Fruit fly (Drosophila melanogaster): Measurements from ENCODE around the gene CG15025.

The CG15025 gene

dm6 chr3R:19460409-19461217 lies 30.3 kb downstream of the CG15025 start, which contains the start of gene Dys (continued):
- TF ChIP-seq pnt (GFP tag; optimal IDR thresholded peaks at IDR 0.05) (peak; percentile 80), Meics (GFP tag; optimal IDR thresholded peaks at IDR 0.05) (peak; percentile 89), Poxn (GFP tag; IDR thresholded peaks at IDR 0.05) (peak; percentile 53; the same call in 1 of the 2 replicates), CG13296 (GFP tag; optimal IDR thresholded peaks at IDR 0.05) (peak; percentile 73), CG9727 (GFP tag; optimal IDR thresholded peaks at IDR 0.05) (peak; percentile 86), lov (optimal IDR thresholded peaks at IDR 0.05) (no peak), lov (GFP tag; IDR thresholded peaks at IDR 0.05) (no peak), CG17186 (GFP tag; optimal IDR thresholded peaks at IDR 0.05) (no peak), Sox102F (GFP tag; optimal IDR thresholded peaks at IDR 0.05) (peak; percentile 92), ham (GFP tag; IDR thresholded peaks at IDR 0.05) (peak; percentile 72; the same call in 1 of the 2 replicates), bab2 (GFP tag; optimal IDR thresholded peaks at IDR 0.05) (peak; percentile 86), CG18599 (GFP tag; optimal IDR thresholded peaks at IDR 0.05) (peak; percentile 94), org-1 (GFP tag; optimal IDR thresholded peaks at IDR 0.05) (peak; percentile 79), Ptx1 (GFP tag; IDR thresholded peaks at IDR 0.05) (peak; percentile 88), abd-A (tag; optimal IDR thresholded peaks at IDR 0.05) (no peak), sima (GFP tag; optimal IDR thresholded peaks at IDR 0.05) (peak; percentile 60), NC2α (GFP tag; optimal IDR thresholded peaks at IDR 0.05) (peak; percentile 41), Mrtf (GFP tag; IDR thresholded peaks at IDR 0.05) (peak; percentile 71; the same call in 1 of the 3 replicates), CG12391 (tag; optimal IDR thresholded peaks at IDR 0.05) (peak; percentile 87), CG14441 (GFP tag; IDR thresholded peaks at IDR 0.05) (peak; percentile 88), HLH3B (GFP tag; IDR thresholded peaks at IDR 0.05) (peak; percentile 89; the same call in 1 of the 2 replicates), CG13775 (GFP tag; optimal IDR thresholded peaks at IDR 0.05) (peak; percentile 79), CG8478 (optimal IDR thresholded peaks at IDR 0.05) (no peak), Bteb2 (GFP tag; optimal IDR thresholded peaks at IDR 0.05) (peak; percentile 77), Awh (GFP tag; IDR thresholded peaks at IDR 0.05) (peak; percentile 72; the same call in 1 of the 2 replicates), ERR (GFP tag; optimal IDR thresholded peaks at IDR 0.05) (peak; percentile 70), CG5245 (GFP tag; optimal IDR thresholded peaks at IDR 0.05) (peak; percentile 63), CG16815 (GFP tag; optimal IDR thresholded peaks at IDR 0.05) (peak; percentile 80), ash1 (GFP tag; optimal IDR thresholded peaks at IDR 0.05) (no peak), CG1792 (GFP tag; optimal IDR thresholded peaks at IDR 0.05) (peak; percentile 81), Chrac-16 (GFP tag; optimal IDR thresholded peaks at IDR 0.05) (peak; percentile 82), Eip74EF (GFP tag; optimal IDR thresholded peaks at IDR 0.05) (peak in 1 of 2 experiments; percentile 84), Max (GFP tag; optimal IDR thresholded peaks at IDR 0.05) (peak; percentile 65), NFAT (GFP tag; IDR thresholded peaks at IDR 0.05) (no peak), D19B (GFP tag; optimal IDR thresholded peaks at IDR 0.05) (peak; percentile 99), ken (GFP tag; IDR thresholded peaks at IDR 0.05) (peak; percentile 79), Lpt (GFP tag; optimal IDR thresholded peaks at IDR 0.05) (no peak), HHEX (GFP tag; optimal IDR thresholded peaks at IDR 0.05) (peak; percentile 90), pros (GFP tag; optimal IDR thresholded peaks at IDR 0.05) (no peak), pho (GFP tag; optimal IDR thresholded peaks at IDR 0.05) (peak; percentile 87), CG6254 (GFP tag; optimal IDR thresholded peaks at IDR 0.05) (peak; percentile 66), HLH54F (GFP tag; optimal IDR thresholded peaks at IDR 0.05) (peak; percentile 77), CG10462 (GFP tag; optimal IDR thresholded peaks at IDR 0.05) (peak; percentile 44), slp2 (GFP tag; optimal IDR thresholded peaks at IDR 0.05) (peak; percentile 82), MESR4 (GFP tag; optimal IDR thresholded peaks at IDR 0.05) (no peak), zf30C (GFP tag; optimal IDR thresholded peaks at IDR 0.05) (no peak), Hsf (GFP tag; optimal IDR thresholded peaks at IDR 0.05) (peak; percentile 88), ase (GFP tag; IDR thresholded peaks at IDR 0.05) (peak; percentile 65; the same call in 1 of the 3 replicates), CG8359 (GFP tag; optimal IDR thresholded peaks at IDR 0.05; ENCODE audit: borderline replicate concordance) (peak; percentile 75), ems (GFP tag; optimal IDR thresholded peaks at IDR 0.05) (peak; percentile 83)

Data from whole organism, embryonic.